Fruit fly (Drosophila melanogaster): Measurements from ENCODE around the gene mub.

mub gene

DNA sequence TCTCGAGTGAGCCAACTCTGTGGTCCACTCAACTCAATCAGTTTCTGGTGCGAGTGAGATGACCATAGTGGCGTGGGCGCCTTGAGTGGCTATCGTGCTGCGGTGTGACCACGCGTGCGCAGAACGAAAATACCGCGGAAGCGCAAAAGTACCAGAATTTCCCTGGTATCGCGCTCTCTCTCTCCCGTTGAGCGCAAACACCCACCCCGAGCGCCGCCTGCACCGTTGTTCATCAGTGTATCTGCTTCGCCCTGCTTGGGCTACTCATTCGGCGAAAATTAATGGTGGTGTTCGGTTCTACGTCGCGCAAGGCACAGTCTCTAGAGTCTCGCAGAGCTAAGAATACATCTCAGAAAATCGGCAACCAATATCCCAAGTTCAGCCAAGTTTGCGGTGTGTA, 34.8 kb downstream of the mub start (continued):
- peak; percentile 47 for TF ChIP-seq CG31365 (tag; optimal IDR thresholded peaks at IDR 0.05)
- TF ChIP-seq CG7357 (GFP tag; IDR thresholded peaks at IDR 0.05): no peak
- TF ChIP-seq CG6654 (GFP tag; optimal IDR thresholded peaks at IDR 0.05): no peak
- no peak for TF ChIP-seq CG12299 (tag; optimal IDR thresholded peaks at IDR 0.05)
- no peak for TF ChIP-seq sqz (GFP tag; optimal IDR thresholded peaks at IDR 0.05)
- TF ChIP-seq disco-r (GFP tag; optimal IDR thresholded peaks at IDR 0.05): peak; percentile 39
- no peak for TF ChIP-seq CG18011 (GFP tag; optimal IDR thresholded peaks at IDR 0.05)
- peak; percentile 56; the same call in 1 of the 3 replicates for TF ChIP-seq CG7963 (GFP tag; IDR thresholded peaks at IDR 0.05; ENCODE audit: partially characterized antibody)
- peak; percentile 49 for TF ChIP-seq CG12659 (GFP tag; optimal IDR thresholded peaks at IDR 0.05)
- no peak for TF ChIP-seq Tbp (GFP tag; optimal IDR thresholded peaks at IDR 0.05)
- TF ChIP-seq croc (GFP tag; conservative IDR thresholded peaks at IDR 0.05): no peak
- TF ChIP-seq HHEX (GFP tag; optimal IDR thresholded peaks at IDR 0.05): peak; percentile 10
- no peak; the same call in 1 of the 2 replicates for TF ChIP-seq ara (GFP tag; IDR thresholded peaks at IDR 0.05)
- TF ChIP-seq pum (GFP tag; optimal IDR thresholded peaks at IDR 0.05): peak; percentile 24
- no peak for TF ChIP-seq da (GFP tag; optimal IDR thresholded peaks at IDR 0.05)
- TF ChIP-seq vfl (GFP tag; optimal IDR thresholded peaks at IDR 0.05): no peak
- TF ChIP-seq CG3281 (GFP tag; optimal IDR thresholded peaks at IDR 0.05): peak; percentile 36
- peak; percentile 21 for TF ChIP-seq CG14710 (tag; optimal IDR thresholded peaks at IDR 0.05)
- peak; percentile 14 for TF ChIP-seq CG2678 (tag; optimal IDR thresholded peaks at IDR 0.05)
- TF ChIP-seq CG10543 (GFP tag; optimal IDR thresholded peaks at IDR 0.05): peak; percentile 50
- no peak for TF ChIP-seq CG9876 (GFP tag; optimal IDR thresholded peaks at IDR 0.05)
- TF ChIP-seq Hr51 (GFP tag; optimal IDR thresholded peaks at IDR 0.05): no peak
- TF ChIP-seq CG4328 (GFP tag; optimal IDR thresholded peaks at IDR 0.05): peak; percentile 12
- peak; percentile 29 for TF ChIP-seq grau (tag; optimal IDR thresholded peaks at IDR 0.05)
- TF ChIP-seq slp2 (GFP tag; optimal IDR thresholded peaks at IDR 0.05): no peak
- TF ChIP-seq sob (GFP tag; IDR thresholded peaks at IDR 0.05): peak; percentile 50; the same call in 1 of the 2 replicates
- peak; percentile 45; the same call in 1 of the 2 replicates for TF ChIP-seq MBD-R2 (GFP tag; IDR thresholded peaks at IDR 0.05)
- TF ChIP-seq Chrac-16 (GFP tag; optimal IDR thresholded peaks at IDR 0.05): no peak
- no peak for TF ChIP-seq fd102C (GFP tag; optimal IDR thresholded peaks at IDR 0.05)
- TF ChIP-seq odd (GFP tag; optimal IDR thresholded peaks at IDR 0.05): peak; percentile 19
- TF ChIP-seq Awh (GFP tag; IDR thresholded peaks at IDR 0.05): no peak
- peak; percentile 64 for TF ChIP-seq hkb (optimal IDR thresholded peaks at IDR 0.05)
- no peak for TF ChIP-seq hkb (GFP tag; IDR thresholded peaks at IDR 0.05)
- no peak for TF ChIP-seq lov (optimal IDR thresholded peaks at IDR 0.05)
- TF ChIP-seq lov (GFP tag; IDR thresholded peaks at IDR 0.05): no peak; the same call in 2 of the 3 replicates
- TF ChIP-seq CG7271 (tag; optimal IDR thresholded peaks at IDR 0.05): peak; percentile 32
- peak; percentile 2 for TF ChIP-seq cwo (GFP tag; optimal IDR thresholded peaks at IDR 0.05)
- TF ChIP-seq Bdp1 (GFP tag; optimal IDR thresholded peaks at IDR 0.05): peak; percentile 21
- peak; percentile 63; the same call in 1 of the 2 replicates for TF ChIP-seq CG32532 (GFP tag; IDR thresholded peaks at IDR 0.05)
- peak; percentile 72; the same call in 1 of the 2 replicates for TF ChIP-seq seq (GFP tag; IDR thresholded peaks at IDR 0.05)
- no peak for TF ChIP-seq Six4 (GFP tag; optimal IDR thresholded peaks at IDR 0.05)
- peak; percentile 62 for TF ChIP-seq CG15479 (GFP tag; optimal IDR thresholded peaks at IDR 0.05)
- peak; percentile 95 for TF ChIP-seq crol (GFP tag; IDR thresholded peaks at IDR 0.05)
- peak; percentile 54 for TF ChIP-seq CG6813 (GFP tag; optimal IDR thresholded peaks at IDR 0.05)
- TF ChIP-seq kni (GFP tag; optimal IDR thresholded peaks at IDR 0.05): peak; percentile 16
- TF ChIP-seq Hsf (GFP tag; optimal IDR thresholded peaks at IDR 0.05): peak; percentile 12
- TF ChIP-seq Dfd (GFP tag; optimal IDR thresholded peaks at IDR 0.05): no peak
- no peak for TF ChIP-seq Hmx (GFP tag; optimal IDR thresholded peaks at IDR 0.05)
- TF ChIP-seq amos (GFP tag; IDR thresholded peaks at IDR 0.05; ENCODE audit: partially characterized antibody): peak; percentile 86
- no peak for TF ChIP-seq ac (GFP tag; optimal IDR thresholded peaks at IDR 0.05)
- TF ChIP-seq ewg (GFP tag; optimal IDR thresholded peaks at IDR 0.05): peak; percentile 93

All from whole organism, embryonic.